Fruit fly (Drosophila melanogaster) whole organism, prepupa: ENCODE data around the gene Hsp70Ab.

Source experiments
- Blimp-1 ChIP-seq: fragments of 200-800 bp; sonication (Bioruptor generic); optimal IDR thresholded peaks from 3 replicates; lab custom pipeline; 2017; ENCODE audit warnings: missing biosample characterization, missing genetic modification characterization, mild to moderate bottlenecking, moderate library complexity, missing genetic modification reagents
- CG11294 ChIP-seq: fragments of 200-800 bp; sonication (Bioruptor generic); IDR thresholded peaks from 2 replicates; pipeline ENCODE4 v1.3.6; 2022; ENCODE audit warnings: missing biosample characterization, missing genetic modification characterization
- CG11902 ChIP-seq: fragments of 200-800 bp; sonication (Bioruptor generic); optimal IDR thresholded peaks from 3 replicates; lab custom pipeline; 2016; ENCODE audit warnings: missing biosample characterization, missing genetic modification characterization
- CG15336 ChIP-seq: fragments of 200-800 bp; sonication (Bioruptor generic); IDR thresholded peaks from 2 replicates; pipeline ENCODE4 v1.3.6; 2022; ENCODE audit warnings: missing biosample characterization, missing genetic modification characterization
- CG1621 ChIP-seq: fragments of 200-800 bp; sonication (Bioruptor generic); optimal IDR thresholded peaks from 3 replicates; lab custom pipeline; 2018; ENCODE audit warnings: missing biosample characterization, mild to moderate bottlenecking, missing genetic modification characterization
- CG16779 ChIP-seq: fragments of 200-800 bp; sonication (Bioruptor generic); optimal IDR thresholded peaks from 3 replicates; lab custom pipeline; 2017; ENCODE audit warnings: missing biosample characterization, mild to moderate bottlenecking, missing genetic modification characterization
- CG31627 ChIP-seq: fragments of 200-800 bp; sonication (Bioruptor generic); optimal IDR thresholded peaks from 3 replicates; lab custom pipeline; 2016; ENCODE audit warnings: missing biosample characterization, missing genetic modification characterization
- CG32006 ChIP-seq: fragments of 200-800 bp; sonication (Bioruptor generic); optimal IDR thresholded peaks from 3 replicates; lab custom pipeline; 2017; ENCODE audit warnings: missing biosample characterization, mild to moderate bottlenecking, missing genetic modification characterization
- CG34406 ChIP-seq: fragments of 200-800 bp; sonication (Bioruptor generic); optimal IDR thresholded peaks from 3 replicates; lab custom pipeline; 2016; ENCODE audit warnings: missing biosample characterization, missing genetic modification characterization
- CG4318 ChIP-seq: fragments of 200-800 bp; sonication (Bioruptor generic); optimal IDR thresholded peaks from 3 replicates; lab custom pipeline; 2017; ENCODE audit warnings: missing biosample characterization, mild to moderate bottlenecking, missing genetic modification characterization
- CG6163 ChIP-seq: fragments of 200-800 bp; sonication (Bioruptor generic); IDR thresholded peaks from 3 replicates; pipeline ENCODE4 v1.3.6; 2022; ENCODE audit warnings: missing biosample characterization, missing genetic modification characterization
- CG6854 ChIP-seq: fragments of 200-800 bp; sonication (Bioruptor generic); optimal IDR thresholded peaks from 2 replicates; lab custom pipeline; 2017; ENCODE audit warnings: missing biosample characterization, mild to moderate bottlenecking, missing genetic modification characterization
- CG8119 ChIP-seq: fragments of 200-800 bp; sonication (Bioruptor generic); IDR thresholded peaks from 3 replicates; pipeline ENCODE4 v1.3.6; 2022; ENCODE audit warnings: missing biosample characterization, missing genetic modification characterization
- CG8632 ChIP-seq: fragments of 200-800 bp; sonication (Bioruptor generic); optimal IDR thresholded peaks from 3 replicates; lab custom pipeline; 2016; ENCODE audit warnings: missing biosample characterization, missing genetic modification characterization
- Eip78C ChIP-seq: fragments of 200-800 bp; sonication (Bioruptor generic); peaks from one replicate; lab custom pipeline; 2016; ENCODE audit warnings: missing biosample characterization, missing genetic modification characterization
- Ets21C ChIP-seq: fragments of 200-800 bp; sonication (Bioruptor generic); optimal IDR thresholded peaks from 3 replicates; lab custom pipeline; 2016; ENCODE audit warnings: missing biosample characterization, missing genetic modification characterization
- Hr38 ChIP-seq: sonication (Bioruptor generic); optimal IDR thresholded peaks from 2 replicates; lab custom pipeline; 2016; ENCODE audit warnings: missing biosample characterization, missing genetic modification characterization
- Met ChIP-seq: fragments of 200-800 bp; sonication (Bioruptor generic); optimal IDR thresholded peaks from 3 replicates; lab custom pipeline; 2016; ENCODE audit warnings: missing biosample characterization, missing genetic modification characterization
- Smox ChIP-seq: fragments of 200-800 bp; sonication (Bioruptor generic); optimal IDR thresholded peaks from 3 replicates; lab custom pipeline; 2016; ENCODE audit warnings: missing biosample characterization, missing genetic modification characterization
- Sox102F ChIP-seq: fragments of 200-800 bp; sonication (Bioruptor generic); optimal IDR thresholded peaks from 2 replicates; lab custom pipeline; 2016; ENCODE audit warnings: missing biosample characterization, mild to moderate bottlenecking, missing genetic modification characterization
- Sox14 ChIP-seq: fragments of 200-800 bp; sonication (Bioruptor generic); optimal IDR thresholded peaks from 3 replicates; lab custom pipeline; 2016; ENCODE audit warnings: missing biosample characterization, missing genetic modification characterization
- acj6 ChIP-seq: fragments of 200-800 bp; sonication (Bioruptor generic); optimal IDR thresholded peaks from 3 replicates; lab custom pipeline; 2016; ENCODE audit warnings: missing biosample characterization, missing genetic modification characterization
- cyc ChIP-seq: fragments of 200-800 bp; sonication (Bioruptor generic); optimal IDR thresholded peaks from 3 replicates; lab custom pipeline; 2016; ENCODE audit warnings: missing biosample characterization, missing genetic modification characterization
- dac ChIP-seq: fragments of 200-800 bp; sonication (Bioruptor generic); optimal IDR thresholded peaks from 2 replicates; lab custom pipeline; 2017; ENCODE audit warnings: missing biosample characterization, mild to moderate bottlenecking, missing genetic modification characterization
- esn ChIP-seq: fragments of 200-800 bp; sonication (Bioruptor generic); optimal IDR thresholded peaks from 2 replicates; lab custom pipeline; 2016; ENCODE audit warnings: missing biosample characterization, mild to moderate bottlenecking, missing genetic modification characterization, moderate library complexity
- fd85E ChIP-seq: fragments of 200-800 bp; sonication (Bioruptor generic); optimal IDR thresholded peaks from 3 replicates; lab custom pipeline; 2016; ENCODE audit warnings: missing biosample characterization, missing genetic modification characterization
- fkh ChIP-seq: fragments of 200-800 bp; sonication (Bioruptor generic); optimal IDR thresholded peaks from 3 replicates; lab custom pipeline; 2017; ENCODE audit warnings: missing biosample characterization, mild to moderate bottlenecking, missing genetic modification characterization, moderate library complexity
- net ChIP-seq: fragments of 200-800 bp; sonication (Bioruptor generic); optimal IDR thresholded peaks from 3 replicates; lab custom pipeline; 2016; ENCODE audit warnings: missing biosample characterization, missing genetic modification characterization
- pdm3 ChIP-seq: fragments of 200-800 bp; sonication (Bioruptor generic); optimal IDR thresholded peaks from 3 replicates; lab custom pipeline; 2016; ENCODE audit warnings: missing biosample characterization, missing genetic modification characterization
- salr ChIP-seq, 2 experiments: fragments of 200-800 bp; sonication (Bioruptor generic); optimal IDR thresholded peaks; 3 replicates each; lab custom pipeline; 2016 to 2018; ENCODE audit warnings: missing biosample characterization in 2 of 2, missing genetic modification characterization in 2 of 2, mild to moderate bottlenecking in 1 of 2
- spab ChIP-seq: fragments of 200-800 bp; sonication (Bioruptor generic); optimal IDR thresholded peaks from 2 replicates; lab custom pipeline; 2017; ENCODE audit warnings: missing biosample characterization, mild to moderate bottlenecking, missing genetic modification characterization, missing genetic modification reagents
- ss ChIP-seq, 2 experiments: fragments of 200-800 bp; sonication (Bioruptor generic); optimal IDR thresholded peaks; 2 replicates in 1 of 2; 3 replicates in 1 of 2; lab custom pipeline; 2017 to 2018; ENCODE audit warnings: mild to moderate bottlenecking in 2 of 2, missing biosample characterization in 2 of 2, missing genetic modification characterization in 2 of 2, moderate library complexity in 1 of 2
- svp ChIP-seq: fragments of 200-800 bp; sonication (Bioruptor generic); peaks from one replicate; lab custom pipeline; 2016; ENCODE audit warnings: missing biosample characterization, missing genetic modification characterization
- vri ChIP-seq: fragments of 200-800 bp; sonication (Bioruptor generic); optimal IDR thresholded peaks from 3 replicates; lab custom pipeline; 2016; ENCODE audit warnings: missing biosample characterization, mild to moderate bottlenecking, missing genetic modification characterization

Gene Hsp70Ab

dm6 chr3R:11984862-11985261 lies 26.5 kb downstream of the Hsp70Ab start:
- TF ChIP-seq dac (GFP tag; lab: Kevin White, UChicago) = no peak
- TF ChIP-seq ss (GFP tag; optimal IDR thresholded peaks at IDR 0.05; lab: Kevin White, UChicago) = peak in 1 of 2 experiments; percentile 22
- TF ChIP-seq acj6 (GFP tag; lab: Kevin White, UChicago) = no peak
- TF ChIP-seq CG6854 (GFP tag; lab: Kevin White, UChicago) = no peak
- TF ChIP-seq CG8632 (GFP tag; lab: Kevin White, UChicago) = no peak
- TF ChIP-seq Eip78C = peak; percentile 75
- no peak for TF ChIP-seq fd85E (GFP tag; lab: Kevin White, UChicago)
- TF ChIP-seq svp (GFP tag; lab: Kevin White, UChicago) = peak; percentile 99
- TF ChIP-seq CG8119 (GFP tag; lab: Robert Waterston, UW) = no peak
- TF ChIP-seq CG34406 = no peak
- no peak for TF ChIP-seq Smox (GFP tag; lab: Kevin White, UChicago)
- no peak for TF ChIP-seq salr (GFP tag; optimal IDR thresholded peaks at IDR 0.05; lab: Kevin White, UChicago)
- TF ChIP-seq CG32006 (GFP tag; lab: Kevin White, UChicago) = no peak
- no peak for TF ChIP-seq CG31627

- TF ChIP-seq CG6163 (GFP tag; lab: Robert Waterston, UW) = 0 out of 3 replicates have a peak, but pooled peaks have one; percentile 24
- no peak for TF ChIP-seq salr (GFP tag; optimal IDR thresholded peaks at IDR 0.05; lab: Kevin White, UChicago)
Observed at dm6 chr3R:11989206-11989605, 30.9 kb downstream of the Hsp70Ab start.

- no peak for TF ChIP-seq Met
- TF ChIP-seq CG34406 = no peak
- no peak for TF ChIP-seq spab (GFP tag; lab: Kevin White, UChicago)
- no peak for TF ChIP-seq net (GFP tag; lab: Kevin White, UChicago)
- TF ChIP-seq esn (GFP tag; lab: Kevin White, UChicago) = no peak
- TF ChIP-seq Ets21C (GFP tag; lab: Kevin White, UChicago) = no peak
- no peak for TF ChIP-seq Blimp-1 (GFP tag; lab: Kevin White, UChicago)
- TF ChIP-seq Eip78C = no peak
- TF ChIP-seq CG11294 (GFP tag; lab: Robert Waterston, UW) = no peak
- no peak for TF ChIP-seq Sox14 (GFP tag; lab: Kevin White, UChicago)
- TF ChIP-seq CG11902 (GFP tag; lab: Kevin White, UChicago) = no peak
- TF ChIP-seq CG4318 (GFP tag; lab: Kevin White, UChicago) = no peak
- no peak for TF ChIP-seq vri
- TF ChIP-seq pdm3 = no peak
- no peak for TF ChIP-seq CG1621 (tag; lab: Kevin White, UChicago)
- no peak for TF ChIP-seq CG8119 (GFP tag; lab: Robert Waterston, UW)
- TF ChIP-seq CG6163 (GFP tag; lab: Robert Waterston, UW) = no peak
- no peak for TF ChIP-seq Smox (GFP tag; lab: Kevin White, UChicago)
- TF ChIP-seq CG16779 (tag; lab: Kevin White, UChicago) = no peak
- TF ChIP-seq salr (GFP tag; optimal IDR thresholded peaks at IDR 0.05; lab: Kevin White, UChicago) = no peak
Observed at dm6 chr3R:11989996-11990395, 31.7 kb downstream of the Hsp70Ab start.

dm6 chr3R:11991538-11992164 lies 33.3 kb downstream of the Hsp70Ab start:
- TF ChIP-seq CG15336 (GFP tag; lab: Robert Waterston, UW) (no peak), fkh (GFP tag; lab: Kevin White, UChicago) (peak; percentile 60), Sox102F (GFP tag; lab: Kevin White, UChicago) (peak; percentile 23), CG6854 (GFP tag; lab: Kevin White, UChicago) (peak; percentile 80), svp (GFP tag; lab: Kevin White, UChicago) (peak; percentile 90), Met (no peak), CG11294 (GFP tag; lab: Robert Waterston, UW) (no peak), Hr38 (GFP tag; lab: Kevin White, UChicago) (no peak), Blimp-1 (GFP tag; lab: Kevin White, UChicago) (peak; percentile 10), CG1621 (tag; lab: Kevin White, UChicago) (no peak), Eip78C (peak; percentile 67), acj6 (GFP tag; lab: Kevin White, UChicago) (no peak), cyc (GFP tag; lab: Kevin White, UChicago) (no peak)
